Worm (Caenorhabditis elegans) whole organism, L1 larva: ENCODE data around the gene C24H10.2.

Experiments
- C16A3.4 ChIP-seq: fragments of 150-350 bp; optimal IDR thresholded peaks from 2 replicates; lab custom pipeline; 2014; ENCODE audit warnings: missing biosample characterization, missing genetic modification characterization
- Y116A8C.19 ChIP-seq: sonication (generic microtip); optimal IDR thresholded peaks from 2 replicates; lab custom pipeline; 2016; ENCODE audit warnings: missing compliant biosample characterization, missing genetic modification characterization, borderline replicate concordance
- fkh-4 ChIP-seq: sonication (generic microtip); optimal IDR thresholded peaks from 2 replicates; lab custom pipeline; 2016; ENCODE audit warnings: missing compliant biosample characterization, missing genetic modification characterization, borderline replicate concordance
- mdl-1 ChIP-seq, 2 experiments: fragments of 150-350 bp; optimal IDR thresholded peaks; 2 replicates each; lab custom pipeline; 2014 to 2017; ENCODE audit warnings: missing biosample characterization in 2 of 2, missing genetic modification characterization in 2 of 2, inconsistent platforms in 1 of 2
- nhr-19 ChIP-seq: fragments of 200-800 bp; sonication (Bioruptor generic); conservative IDR thresholded peaks from 2 replicates; pipeline ENCODE4 v1.3.6; 2022; ENCODE audit warnings: missing genetic modification characterization, missing compliant biosample characterization

ce11 chrX:5027923-5028592 lies 36.3 kb upstream of the C24H10.2 start:
- no peak for TF ChIP-seq mdl-1 (tag; optimal IDR thresholded peaks at IDR 0.05; lab: Kevin White, UChicago)
- TF ChIP-seq nhr-19 (GFP tag; lab: Robert Waterston, UW) = no peak
- TF ChIP-seq C16A3.4 (tag; lab: Kevin White, UChicago) = no peak
- no peak for TF ChIP-seq fkh-4
- no peak for TF ChIP-seq Y116A8C.19 (tag; lab: Kevin White, UChicago)
